Fruit fly (Drosophila melanogaster) whole organism, pupa: ENCODE results near the gene CG16782.

ENCODE experiments used
- CG10348 ChIP-seq: fragments of 200-800 bp; sonication (Bioruptor generic); IDR thresholded peaks from 2 replicates; pipeline ENCODE4 v1.3.6; 2022; ENCODE audit warnings: missing biosample characterization, missing genetic modification characterization
- CG12605 ChIP-seq: fragments of 200-800 bp; sonication (Bioruptor generic); IDR thresholded peaks from 2 replicates; pipeline ENCODE4 v1.3.6; 2022; ENCODE audit warnings: missing biosample characterization, missing genetic modification characterization
- CG13204 ChIP-seq: fragments of 200-800 bp; sonication (Bioruptor generic); optimal IDR thresholded peaks from 2 replicates; lab custom pipeline; 2018; ENCODE audit warnings: missing biosample characterization, mild to moderate bottlenecking, missing genetic modification characterization, moderate library complexity
- CG14655 ChIP-seq: fragments of 200-800 bp; sonication (Bioruptor generic); optimal IDR thresholded peaks from 3 replicates; lab custom pipeline; 2017; ENCODE audit warnings: mild to moderate bottlenecking, missing biosample characterization, missing genetic modification reagents, missing genetic modification characterization
- CG15710 ChIP-seq: fragments of 200-800 bp; sonication (Bioruptor generic); optimal IDR thresholded peaks from 2 replicates; lab custom pipeline; 2018; ENCODE audit warnings: missing biosample characterization, mild to moderate bottlenecking, missing genetic modification characterization, moderate library complexity
- CG17806 ChIP-seq: fragments of 200-800 bp; sonication (Bioruptor generic); optimal IDR thresholded peaks from 2 replicates; lab custom pipeline; 2018; ENCODE audit warnings: missing biosample characterization, mild to moderate bottlenecking, missing genetic modification characterization, moderate library complexity
- CG32121 ChIP-seq: fragments of 200-800 bp; sonication (Bioruptor generic); IDR thresholded peaks from 2 replicates; pipeline ENCODE4 v1.3.6; 2022; ENCODE audit warnings: missing biosample characterization, missing genetic modification characterization
- CG34367 ChIP-seq: fragments of 200-800 bp; sonication (Bioruptor generic); optimal IDR thresholded peaks from 2 replicates; lab custom pipeline; 2018; ENCODE audit warnings: missing biosample characterization, mild to moderate bottlenecking, missing genetic modification characterization
- CG4496 ChIP-seq: fragments of 200-800 bp; sonication (Bioruptor generic); IDR thresholded peaks from 3 replicates; pipeline ENCODE4 v1.3.6; 2022; ENCODE audit warnings: missing biosample characterization, missing genetic modification characterization
- CG8159 ChIP-seq: fragments of 200-800 bp; sonication (Bioruptor generic); optimal IDR thresholded peaks from 3 replicates; lab custom pipeline; 2018; ENCODE audit warnings: missing biosample characterization, mild to moderate bottlenecking, missing genetic modification characterization, moderate library complexity
- CG8301 ChIP-seq: fragments of 200-800 bp; sonication (Bioruptor generic); optimal IDR thresholded peaks from 2 replicates; lab custom pipeline; 2018; ENCODE audit warnings: missing biosample characterization, mild to moderate bottlenecking, missing genetic modification characterization
- CG9948 ChIP-seq: fragments of 200-800 bp; sonication (Bioruptor generic); optimal IDR thresholded peaks from 2 replicates; lab custom pipeline; 2018; ENCODE audit warnings: missing biosample characterization, mild to moderate bottlenecking, missing genetic modification characterization, moderate library complexity
- D1 ChIP-seq: fragments of 200-800 bp; sonication (Bioruptor generic); optimal IDR thresholded peaks from 2 replicates; lab custom pipeline; 2018; ENCODE audit warnings: missing biosample characterization, mild to moderate bottlenecking, missing genetic modification characterization, moderate library complexity
- EcR ChIP-seq: fragments of 200-800 bp; sonication (Bioruptor generic); optimal IDR thresholded peaks from 3 replicates; lab custom pipeline; 2019; ENCODE audit warnings: missing biosample characterization, missing genetic modification characterization, mild to moderate bottlenecking, moderate library complexity, missing genetic modification reagents
- Ets98B ChIP-seq: fragments of 200-800 bp; sonication (Bioruptor generic); IDR thresholded peaks from 2 replicates; pipeline ENCODE4 v1.3.6; 2022; ENCODE audit warnings: missing biosample characterization, missing genetic modification characterization
- Pif1A ChIP-seq: fragments of 200-800 bp; sonication (Bioruptor generic); optimal IDR thresholded peaks from 3 replicates; lab custom pipeline; 2016; ENCODE audit warnings: missing biosample characterization, missing genetic modification characterization
- Pif1B ChIP-seq: fragments of 200-800 bp; sonication (Bioruptor generic); optimal IDR thresholded peaks from 3 replicates; lab custom pipeline; 2016; ENCODE audit warnings: missing biosample characterization, missing genetic modification characterization
- Snoo ChIP-seq: fragments of 200-800 bp; sonication (Bioruptor generic); optimal IDR thresholded peaks from 3 replicates; lab custom pipeline; 2017; ENCODE audit warnings: missing biosample characterization, mild to moderate bottlenecking, missing genetic modification characterization, inconsistent platforms
- fd96Ca ChIP-seq: fragments of 200-800 bp; sonication (Bioruptor generic); IDR thresholded peaks from 3 replicates; pipeline ENCODE4 v1.3.6; 2022; ENCODE audit warnings: missing biosample characterization, missing genetic modification characterization
- gl ChIP-seq: fragments of 200-800 bp; sonication (Bioruptor generic); optimal IDR thresholded peaks from 2 replicates; lab custom pipeline; 2018; ENCODE audit warnings: missing biosample characterization, mild to moderate bottlenecking, missing genetic modification characterization
- rn ChIP-seq: fragments of 200-800 bp; sonication (Bioruptor generic); IDR thresholded peaks from 2 replicates; pipeline ENCODE4 v1.3.6; 2022; ENCODE audit warnings: missing biosample characterization, missing genetic modification characterization

CG16782 gene

dm6 chrX:3446157-3446556, 13.9 kb downstream of the CG16782 start:
- no peak for TF ChIP-seq CG15710 (tag; lab: Kevin White, UChicago)

dm6 chrX:3444800-3445199, 15.2 kb downstream of the CG16782 start:
- TF ChIP-seq D1 (tag; lab: Kevin White, UChicago) (no peak), CG13204 (GFP tag; lab: Kevin White, UChicago) (no peak), Snoo (peak; percentile 7)

DNA sequence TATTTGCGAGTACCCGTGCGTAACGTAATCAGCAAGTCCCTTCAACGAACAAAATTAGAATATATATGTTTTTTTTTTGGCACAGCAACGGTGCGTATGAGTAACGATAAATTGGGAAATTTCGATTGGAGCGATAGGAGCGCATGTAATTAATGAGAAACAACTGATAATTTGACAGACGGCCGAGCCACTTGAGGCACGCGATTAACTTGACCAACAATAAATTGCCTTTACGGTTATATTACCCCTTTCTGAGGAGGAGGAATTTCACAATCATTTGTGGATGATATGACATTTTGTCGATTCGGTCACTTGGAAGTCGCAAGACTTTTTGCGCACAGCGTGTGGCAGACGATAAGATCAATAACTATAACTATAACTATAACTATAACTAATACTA, 16.1 kb downstream of the CG16782 start:
- TF ChIP-seq CG12605 (GFP tag; lab: Robert Waterston, UW), result no peak
- TF ChIP-seq D1 (tag; lab: Kevin White, UChicago), result no peak
- TF ChIP-seq rn, result no peak
- no peak for TF ChIP-seq CG8159 (tag; lab: Kevin White, UChicago)
- no peak for TF ChIP-seq CG10348 (GFP tag; lab: Robert Waterston, UW)
- no peak for TF ChIP-seq CG13204 (GFP tag; lab: Kevin White, UChicago)
- TF ChIP-seq CG4496 (GFP tag; lab: Robert Waterston, UW), result no peak

dm6 chrX:3442543-3443207, 17.4 kb downstream of the CG16782 start:
- TF ChIP-seq gl (tag; lab: Kevin White, UChicago), result no peak
- TF ChIP-seq CG12605 (GFP tag; lab: Robert Waterston, UW), result no peak
- no peak for TF ChIP-seq EcR (GFP tag; lab: Kevin White, UChicago)
- no peak for TF ChIP-seq CG10348 (GFP tag; lab: Robert Waterston, UW)
- no peak for TF ChIP-seq Pif1B
- no peak for TF ChIP-seq Pif1A (GFP tag; lab: Kevin White, UChicago)

- TF ChIP-seq CG17806 (tag; lab: Kevin White, UChicago), result no peak
- no peak for TF ChIP-seq CG14655 (GFP tag; lab: Kevin White, UChicago)
- TF ChIP-seq CG32121 (GFP tag; lab: Robert Waterston, UW), result peak; percentile 52
- TF ChIP-seq CG4496 (GFP tag; lab: Robert Waterston, UW), result 0 out of 3 replicates have a peak, but pooled peaks have one; percentile 30
- no peak for TF ChIP-seq EcR (GFP tag; lab: Kevin White, UChicago)
- TF ChIP-seq, all 21 proteins: peak for 2
These were observed 19.5 kb downstream of the CG16782 start for dm6 chrX:3440506-3440905.

dm6 chrX:3437493-3437892, 22.5 kb downstream of the CG16782 start:
- peak; percentile 3 for TF ChIP-seq CG17806 (tag; lab: Kevin White, UChicago)
- no peak for TF ChIP-seq CG9948 (tag; lab: Kevin White, UChicago)

DNA sequence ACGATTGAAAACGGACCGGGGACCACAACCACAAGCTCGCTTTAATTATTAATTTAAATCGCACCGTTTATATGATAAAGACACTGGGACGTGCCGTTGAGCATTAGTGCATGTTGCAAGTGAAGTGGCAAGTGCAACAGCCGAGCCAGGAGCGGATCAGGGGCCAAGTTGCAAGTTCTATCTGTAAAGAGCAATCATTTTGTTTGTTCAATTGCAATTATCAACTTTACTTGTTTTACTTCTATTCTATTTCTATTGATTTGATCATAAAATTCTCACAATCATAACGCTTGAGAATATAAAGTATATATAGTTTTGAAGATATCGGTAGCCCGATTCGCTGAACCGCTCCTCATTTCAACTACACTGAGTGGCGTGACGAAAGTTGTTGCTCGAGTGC, 23.9 kb downstream of the CG16782 start:
- no peak for TF ChIP-seq Snoo
- TF ChIP-seq EcR (GFP tag; lab: Kevin White, UChicago), result no peak
- TF ChIP-seq Ets98B, result no peak
- peak; percentile 8 for TF ChIP-seq gl (tag; lab: Kevin White, UChicago)
- peak; percentile 44 for TF ChIP-seq Pif1A (GFP tag; lab: Kevin White, UChicago)
- no peak for TF ChIP-seq CG12605 (GFP tag; lab: Robert Waterston, UW)
- TF ChIP-seq CG9948 (tag; lab: Kevin White, UChicago), result peak; percentile 49
- TF ChIP-seq CG13204 (GFP tag; lab: Kevin White, UChicago), result no peak
- no peak for TF ChIP-seq CG4496 (GFP tag; lab: Robert Waterston, UW)
- peak; percentile 17 for TF ChIP-seq CG34367
- TF ChIP-seq CG15710 (tag; lab: Kevin White, UChicago), result peak; percentile 59
- TF ChIP-seq fd96Ca, result no peak
- peak; percentile 59 for TF ChIP-seq CG8301 (tag; lab: Kevin White, UChicago)
- TF ChIP-seq CG32121 (GFP tag; lab: Robert Waterston, UW), result no peak
- no peak for TF ChIP-seq CG10348 (GFP tag; lab: Robert Waterston, UW)
- TF ChIP-seq D1 (tag; lab: Kevin White, UChicago), result no peak
- TF ChIP-seq CG14655 (GFP tag; lab: Kevin White, UChicago), result peak; percentile 70
- TF ChIP-seq Pif1B, result peak; percentile 43
- peak; percentile 56 for TF ChIP-seq CG17806 (tag; lab: Kevin White, UChicago)
- peak; percentile 61 for TF ChIP-seq CG8159 (tag; lab: Kevin White, UChicago)
- TF ChIP-seq rn, result no peak
- TF ChIP-seq, all 21 proteins: peak for 10

dm6 chrX:3435707-3436106, 24.3 kb downstream of the CG16782 start, which contains the start of gene CG14269:
Gene CG14269, minus strand, starts transcription at chrX:3435807.
- no peak for TF ChIP-seq EcR (GFP tag; lab: Kevin White, UChicago)
- no peak for TF ChIP-seq Ets98B
- TF ChIP-seq Snoo, result no peak
- TF ChIP-seq Pif1B, result no peak
- no peak for TF ChIP-seq CG13204 (GFP tag; lab: Kevin White, UChicago)
- TF ChIP-seq CG8301 (tag; lab: Kevin White, UChicago), result no peak
- no peak for TF ChIP-seq CG4496 (GFP tag; lab: Robert Waterston, UW)
- TF ChIP-seq CG10348 (GFP tag; lab: Robert Waterston, UW), result no peak
- TF ChIP-seq rn, result no peak
- no peak for TF ChIP-seq Pif1A (GFP tag; lab: Kevin White, UChicago)
- TF ChIP-seq CG32121 (GFP tag; lab: Robert Waterston, UW), result no peak
- no peak for TF ChIP-seq fd96Ca
- no peak for TF ChIP-seq CG15710 (tag; lab: Kevin White, UChicago)
- TF ChIP-seq, all 21 proteins: peak for 0
